Worm (Caenorhabditis elegans) whole organism, L4 larva: Measurements from ENCODE around the gene C49F8.15.

Source experiments
- F37D6.2 ChIP-seq: sonication (generic microtip); optimal IDR thresholded peaks from 2 replicates; lab custom pipeline; 2016; ENCODE audit warnings: mild to moderate bottlenecking, missing genetic modification characterization, missing compliant biosample characterization
- R02D3.7 ChIP-seq: fragments of 150-350 bp; sonication (generic microtip); optimal IDR thresholded peaks from 3 replicates; lab custom pipeline; 2014; ENCODE audit warnings: missing biosample characterization, missing genetic modification characterization
- aly-2 ChIP-seq: sonication (generic microtip); optimal IDR thresholded peaks from 2 replicates; lab custom pipeline; 2018; ENCODE audit warnings: missing biosample characterization, missing genetic modification characterization
- ceh-62 ChIP-seq: sonication (generic microtip); optimal IDR thresholded peaks from 2 replicates; lab custom pipeline; 2017; ENCODE audit warnings: missing biosample characterization, missing genetic modification characterization
- ctbp-1 ChIP-seq: fragments of 200-800 bp; sonication (Bioruptor generic); IDR thresholded peaks from 2 replicates; pipeline ENCODE4 v1.3.6; 2022; ENCODE audit warnings: missing genetic modification reagents, missing genetic modification characterization, missing compliant biosample characterization
- fkh-10 ChIP-seq: fragments of 150-350 bp; optimal IDR thresholded peaks from 2 replicates; lab custom pipeline; 2014; ENCODE audit warnings: missing biosample characterization, missing genetic modification reagents, missing genetic modification characterization
- lin-15B ChIP-seq: fragments of 150-350 bp; sonication (generic microtip); optimal IDR thresholded peaks from 3 replicates; lab custom pipeline; 2014; ENCODE audit warnings: missing biosample characterization, missing genetic modification characterization
- lsy-2 ChIP-seq, 2 experiments: fragments of 150-350 bp in 1 of 2; sonication (generic microtip) in 1 of 2; optimal IDR thresholded peaks; 2 replicates each; lab custom pipeline; 2014 to 2017; ENCODE audit warnings: missing biosample characterization in 2 of 2, missing genetic modification characterization in 2 of 2
- nhr-10 ChIP-seq: fragments of 150-350 bp; optimal IDR thresholded peaks from 2 replicates; lab custom pipeline; 2014; ENCODE audit warnings: missing biosample characterization, missing genetic modification characterization
- nhr-237 ChIP-seq: sonication (generic microtip); optimal IDR thresholded peaks from 2 replicates; lab custom pipeline; 2017; ENCODE audit warnings: missing biosample characterization, missing genetic modification characterization
- nhr-77 ChIP-seq: fragments of 150-350 bp; optimal IDR thresholded peaks from 2 replicates; lab custom pipeline; 2014; ENCODE audit warnings: missing biosample characterization, missing genetic modification characterization
- rbr-2 ChIP-seq: sonication (generic microtip); optimal IDR thresholded peaks from 2 replicates; lab custom pipeline; 2016; ENCODE audit warnings: missing genotype, missing genetic modification characterization, missing compliant biosample characterization
- set-16 ChIP-seq: fragments of 200-800 bp; sonication (Bioruptor generic); IDR thresholded peaks from 2 replicates; pipeline ENCODE4 v1.3.6; 2022; ENCODE audit warnings: missing genetic modification reagents, missing genetic modification characterization, missing compliant biosample characterization
- unc-39 ChIP-seq: sonication (generic microtip); optimal IDR thresholded peaks from 2 replicates; lab custom pipeline; 2017; ENCODE audit warnings: missing biosample characterization, missing genetic modification characterization

- TF ChIP-seq nhr-10 (tag; lab: Kevin White, UChicago) (no peak), lin-15B (no peak), ctbp-1 (no peak), nhr-77 (no peak), aly-2 (tag; lab: Kevin White, UChicago) (no peak), set-16 (GFP tag; lab: Robert Waterston, UW) (no peak), R02D3.7 (tag; lab: Kevin White, UChicago) (no peak), unc-39 (tag; lab: Kevin White, UChicago) (no peak), nhr-237 (tag; lab: Kevin White, UChicago) (no peak), F37D6.2 (tag; lab: Kevin White, UChicago) (no peak), rbr-2 (no peak), lsy-2 (tag; optimal IDR thresholded peaks at IDR 0.05; lab: Kevin White, UChicago) (no peak), ceh-62 (tag; lab: Kevin White, UChicago) (no peak), fkh-10 (GFP tag; lab: Kevin White, UChicago) (no peak)
Measured at ce11 chrX:13387497-13387953, 25.1 kb upstream of the C49F8.15 start, which contains the start of gene C49F8.3.
